Worm (Caenorhabditis elegans): ENCODE results near the gene Y27F2A.10.
A peak's percentile ranks its signal among the peaks of the same experiment; 100 is the strongest.

The Y27F2A.10 gene

ce11 chrII:3210365-3210764 lies 38.3 kb upstream of the Y27F2A.10 start, which contains the start of gene ZC239.5:
TSS of gene ZC239.5 (plus strand) at chrII:3210665.
- TF ChIP-seq mbf-1 (tag; optimal IDR thresholded peaks at IDR 0.05) (no peak), mab-5 (tag; optimal IDR thresholded peaks at IDR 0.05) (no peak), alr-1 (tag; optimal IDR thresholded peaks at IDR 0.05) (no peak), sma-3 (GFP tag; optimal IDR thresholded peaks at IDR 0.05) (no peak), ama-1 (optimal IDR thresholded peaks at IDR 0.05) (no peak), lin-39 (tag; optimal IDR thresholded peaks at IDR 0.05) (no peak), unc-55 (GFP tag; optimal IDR thresholded peaks at IDR 0.05) (no peak), gmeb-1 (tag; optimal IDR thresholded peaks at IDR 0.05) (no peak), F13H6.1 (tag; optimal IDR thresholded peaks at IDR 0.05) (no peak), aly-2 (tag; optimal IDR thresholded peaks at IDR 0.05) (no peak), nhr-11 (tag; optimal IDR thresholded peaks at IDR 0.05) (no peak), skn-1 (tag; optimal IDR thresholded peaks at IDR 0.05) (no peak), nhr-10 (tag; optimal IDR thresholded peaks at IDR 0.05) (no peak), nhr-21 (tag; optimal IDR thresholded peaks at IDR 0.05) (no peak), nhr-6 (tag; optimal IDR thresholded peaks at IDR 0.05) (no peak), sem-4 (tag; optimal IDR thresholded peaks at IDR 0.05) (no peak), blmp-1 (tag; optimal IDR thresholded peaks at IDR 0.05; ENCODE audit: insufficient read depth) (no peak), nhr-12 (tag; optimal IDR thresholded peaks at IDR 0.05) (no peak)

- TF ChIP-seq unc-55 (GFP tag; optimal IDR thresholded peaks at IDR 0.05) (peak; percentile 43), lsy-2 (tag; optimal IDR thresholded peaks at IDR 0.05) (peak in 1 of 2 experiments; percentile 61), nhr-10 (tag; optimal IDR thresholded peaks at IDR 0.05) (no peak), C34F6.9 (tag; optimal IDR thresholded peaks at IDR 0.05) (peak; percentile 80), fos-1 (tag; optimal IDR thresholded peaks at IDR 0.05) (peak; percentile 10), ama-1 (optimal IDR thresholded peaks at IDR 0.05) (peak; percentile 15), mab-5 (tag; optimal IDR thresholded peaks at IDR 0.05) (no peak), nhr-12 (tag; optimal IDR thresholded peaks at IDR 0.05) (no peak), nhr-23 (tag; optimal IDR thresholded peaks at IDR 0.05) (no peak)
Measured at ce11 chrII:3209251-3209650, 37.2 kb upstream of the Y27F2A.10 start, which contains the start of gene ZC239.6. TSS of gene ZC239.6 (plus strand) at chrII:3209631.

ce11 chrII:3208679-3209078 lies 36.6 kb upstream of the Y27F2A.10 start, which contains the start of gene sdz-35:
TSS of gene sdz-35 (minus strand) at chrII:3208779.
- no peak for TF ChIP-seq nhr-11 (tag; optimal IDR thresholded peaks at IDR 0.05)
- no peak for TF ChIP-seq sma-9 (GFP tag; optimal IDR thresholded peaks at IDR 0.05)
- TF ChIP-seq sma-9 (tag; optimal IDR thresholded peaks at IDR 0.05) = no peak
- TF ChIP-seq ZK546.5 (tag; optimal IDR thresholded peaks at IDR 0.05) = no peak
- no peak for TF ChIP-seq peb-1 (tag; optimal IDR thresholded peaks at IDR 0.05)
- TF ChIP-seq skn-1 (tag; optimal IDR thresholded peaks at IDR 0.05) = no peak
- no peak for TF ChIP-seq ztf-1 (GFP tag; conservative IDR thresholded peaks at IDR 0.05)
- TF ChIP-seq sma-3 (GFP tag; optimal IDR thresholded peaks at IDR 0.05) = no peak
- TF ChIP-seq R02D3.7 (tag; optimal IDR thresholded peaks at IDR 0.05) = no peak
- TF ChIP-seq unc-55 (GFP tag; optimal IDR thresholded peaks at IDR 0.05) = no peak
- no peak for TF ChIP-seq nhr-21 (tag; optimal IDR thresholded peaks at IDR 0.05)
- no peak for TF ChIP-seq dmd-4 (tag; optimal IDR thresholded peaks at IDR 0.05)
- TF ChIP-seq zag-1 (tag; optimal IDR thresholded peaks at IDR 0.05) = no peak
- no peak for TF ChIP-seq egl-27 (tag; optimal IDR thresholded peaks at IDR 0.05)
- no peak for TF ChIP-seq ztf-4 (tag; optimal IDR thresholded peaks at IDR 0.05)
- TF ChIP-seq nhr-25 (tag; optimal IDR thresholded peaks at IDR 0.05) = no peak
- TF ChIP-seq lin-39 (tag; optimal IDR thresholded peaks at IDR 0.05) = no peak
- no peak for TF ChIP-seq ama-1 (optimal IDR thresholded peaks at IDR 0.05)
- no peak for TF ChIP-seq gmeb-1 (tag; optimal IDR thresholded peaks at IDR 0.05)
- TF ChIP-seq mbf-1 (tag; optimal IDR thresholded peaks at IDR 0.05) = no peak

ce11 chrII:3206423-3206989 lies 34.4 kb upstream of the Y27F2A.10 start, which contains the start of the genes ZC239.20 and ZC239.21:
TSS of gene ZC239.20 (minus strand) at chrII:3206523.
TSS of gene ZC239.21 (plus strand) at chrII:3206939.
- no peak for TF ChIP-seq nhr-25 (tag; optimal IDR thresholded peaks at IDR 0.05)
- no peak for TF ChIP-seq sma-9 (GFP tag; optimal IDR thresholded peaks at IDR 0.05)
- no peak for TF ChIP-seq sma-9 (tag; optimal IDR thresholded peaks at IDR 0.05)
- TF ChIP-seq snpc-4 (tag; optimal IDR thresholded peaks at IDR 0.05) = no peak
- no peak for TF ChIP-seq fos-1 (tag; optimal IDR thresholded peaks at IDR 0.05)
- no peak for TF ChIP-seq unc-39 (tag; optimal IDR thresholded peaks at IDR 0.05)
- no peak for TF ChIP-seq lin-13 (GFP tag; optimal IDR thresholded peaks at IDR 0.05)
- TF ChIP-seq unc-62 (GFP tag; optimal IDR thresholded peaks at IDR 0.05) = no peak
- no peak for TF ChIP-seq unc-55 (GFP tag; optimal IDR thresholded peaks at IDR 0.05)
- no peak for TF ChIP-seq lsy-2 (tag; optimal IDR thresholded peaks at IDR 0.05)
- TF ChIP-seq mdl-1 (tag; optimal IDR thresholded peaks at IDR 0.05) = no peak
